Fruit fly (Drosophila melanogaster): Measurements from ENCODE around the gene frc.

DNA sequence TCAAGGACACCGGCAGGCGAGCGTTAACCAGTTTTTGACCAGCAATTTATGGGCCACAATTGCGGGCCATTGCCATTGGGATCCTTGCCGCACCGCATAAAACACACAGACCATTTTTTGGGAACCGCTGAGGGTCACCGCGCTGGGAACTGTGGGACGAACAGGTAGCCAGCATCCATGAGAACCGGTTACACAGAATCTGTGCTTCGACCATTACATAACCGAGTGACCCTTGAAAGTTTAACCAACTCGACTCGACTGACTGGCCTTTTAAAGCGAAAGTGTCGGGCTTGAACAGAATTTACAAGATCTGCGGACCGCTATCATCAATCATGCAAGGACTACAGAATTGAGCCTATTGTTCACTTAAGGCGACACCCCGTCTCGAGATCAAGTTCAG, 40.6 kb downstream of the frc start:
- no peak for TF ChIP-seq psq (optimal IDR thresholded peaks at IDR 0.05)
- TF ChIP-seq usp (GFP tag; optimal IDR thresholded peaks at IDR 0.05), result no peak
- no peak for TF ChIP-seq CG8478 (optimal IDR thresholded peaks at IDR 0.05)
- TF ChIP-seq pan (optimal IDR thresholded peaks at IDR 0.05), result no peak

All from whole organism.